Worm (Caenorhabditis elegans): ENCODE results near the gene cyp-14A1.
A peak's percentile ranks its signal among the peaks of the same experiment; 100 is the strongest.

DNA sequence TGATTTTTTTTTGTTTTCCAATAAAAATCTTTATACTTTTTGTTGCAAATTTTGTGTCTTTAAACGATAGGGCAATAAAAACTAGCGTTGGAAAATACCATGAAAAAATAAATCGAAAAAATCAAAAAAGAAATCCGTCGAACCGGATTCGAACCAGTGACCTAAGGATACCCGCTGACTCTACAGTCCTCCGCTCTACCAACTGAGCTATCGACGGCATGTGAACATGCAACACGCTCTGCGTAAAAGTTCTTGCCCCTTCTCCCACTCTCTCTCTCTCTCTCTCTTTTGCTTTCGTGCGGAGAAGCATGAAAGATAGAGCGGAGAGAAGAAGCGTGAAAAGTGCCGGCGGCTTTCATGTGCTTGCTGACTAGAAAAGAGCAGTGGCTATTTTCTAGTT, 2.6 kb downstream of the cyp-14A1 start:
- TF ChIP-seq him-1 (tag; optimal IDR thresholded peaks at IDR 0.05) (peak; percentile 68), dao-5 (tag; optimal IDR thresholded peaks at IDR 0.05) (peak; percentile 77), W03F9.2 (tag; optimal IDR thresholded peaks at IDR 0.05) (no peak)

All from whole organism, L4/young adult.